Worm (Caenorhabditis elegans): Measurements from ENCODE around the gene C12D8.21.

- TF ChIP-seq daf-12 (tag; optimal IDR thresholded peaks at IDR 0.05), result no peak
- no peak for TF ChIP-seq unc-39 (tag; optimal IDR thresholded peaks at IDR 0.05)
- no peak for TF ChIP-seq fkh-10 (GFP tag; optimal IDR thresholded peaks at IDR 0.05)
- TF ChIP-seq fos-1 (tag; optimal IDR thresholded peaks at IDR 0.05), result no peak
- no peak for TF ChIP-seq lin-15B (tag; optimal IDR thresholded peaks at IDR 0.05)
- no peak for TF ChIP-seq sea-2 (GFP tag; optimal IDR thresholded peaks at IDR 0.05)
- no peak for TF ChIP-seq zag-1 (tag; optimal IDR thresholded peaks at IDR 0.05)
- no peak for TF ChIP-seq nhr-25 (tag; optimal IDR thresholded peaks at IDR 0.05)
- TF ChIP-seq ztf-11 (tag; optimal IDR thresholded peaks at IDR 0.05), result no peak
- no peak for TF ChIP-seq elt-3 (tag; optimal IDR thresholded peaks at IDR 0.05)
- TF ChIP-seq aly-2 (tag; optimal IDR thresholded peaks at IDR 0.05), result no peak
- TF ChIP-seq nhr-28 (tag; optimal IDR thresholded peaks at IDR 0.05), result no peak
- no peak for TF ChIP-seq ZK546.5 (tag; optimal IDR thresholded peaks at IDR 0.05)
Observed at ce11 chrV:10246967-10247366, 6.0 kb upstream of the C12D8.21 start.

Data from whole organism, L3 larva.